Worm (Caenorhabditis elegans) whole organism, L1 larva: ENCODE results near the gene mai-2.

Experiments
- C04F5.9 ChIP-seq: sonication (generic microtip); optimal IDR thresholded peaks from 2 replicates; lab custom pipeline; 2016; ENCODE audit warnings: missing genetic modification characterization, missing compliant biosample characterization
- C16A3.4 ChIP-seq: fragments of 150-350 bp; optimal IDR thresholded peaks from 2 replicates; lab custom pipeline; 2014; ENCODE audit warnings: missing biosample characterization, missing genetic modification characterization
- F16B12.6 ChIP-seq: fragments of 150-350 bp; optimal IDR thresholded peaks from 2 replicates; lab custom pipeline; 2014; ENCODE audit warnings: missing biosample characterization, missing genetic modification characterization
- Y116A8C.19 ChIP-seq: sonication (generic microtip); optimal IDR thresholded peaks from 2 replicates; lab custom pipeline; 2016; ENCODE audit warnings: missing compliant biosample characterization, missing genetic modification characterization, borderline replicate concordance
- aly-2 ChIP-seq: fragments of 150-350 bp; optimal IDR thresholded peaks from 2 replicates; lab custom pipeline; 2014; ENCODE audit warnings: missing biosample characterization, missing genetic modification characterization
- ama-1 ChIP-seq: fragments of 150-350 bp; optimal IDR thresholded peaks from 2 replicates; lab custom pipeline; 2014
- ceh-63 ChIP-seq: fragments of 200-800 bp; sonication (Bioruptor generic); optimal IDR thresholded peaks from 2 replicates; lab custom pipeline; 2018; ENCODE audit warnings: mild to moderate bottlenecking, missing genetic modification characterization, missing compliant biosample characterization
- ceh-90 ChIP-seq: sonication (generic microtip); optimal IDR thresholded peaks from 2 replicates; lab custom pipeline; 2016; ENCODE audit warnings: missing genetic modification characterization, missing compliant biosample characterization
- ces-1 ChIP-seq: fragments of 150-350 bp; optimal IDR thresholded peaks from 2 replicates; lab custom pipeline; 2014; ENCODE audit warnings: missing biosample characterization, missing genetic modification reagents, missing genetic modification characterization
- dsc-1 ChIP-seq: sonication (generic microtip); optimal IDR thresholded peaks from 2 replicates; lab custom pipeline; 2016; ENCODE audit warnings: mild to moderate bottlenecking, missing genetic modification characterization, missing compliant biosample characterization
- efl-1 ChIP-seq, 4 experiments: fragments of 150-350 bp; optimal IDR thresholded peaks in 3 of 4; peaks in 1 of 4; 1 replicate in 1 of 4; 2 replicates in 3 of 4; lab custom pipeline; 2014; ENCODE audit warnings: missing biosample characterization in 2 of 4, missing genetic modification characterization in 2 of 4, missing genetic modification reagents in 2 of 4
- efl-3 ChIP-seq: fragments of 200-800 bp; sonication (Bioruptor generic); optimal IDR thresholded peaks from 2 replicates; lab custom pipeline; 2018; ENCODE audit warnings: mild to moderate bottlenecking, missing genetic modification characterization, missing compliant biosample characterization
- elt-2 ChIP-seq: sonication (generic microtip); optimal IDR thresholded peaks from 2 replicates; lab custom pipeline; 2016; ENCODE audit warnings: missing genetic modification characterization, mild to moderate bottlenecking, inconsistent platforms, missing compliant biosample characterization, missing genetic modification reagents
- fkh-10 ChIP-seq: sonication (generic microtip); optimal IDR thresholded peaks from 2 replicates; lab custom pipeline; 2017; ENCODE audit warnings: missing biosample characterization, missing genetic modification reagents, missing genetic modification characterization
- fkh-8 ChIP-seq: sonication (generic microtip); optimal IDR thresholded peaks from 2 replicates; lab custom pipeline; 2016; ENCODE audit warnings: mild to moderate bottlenecking, missing genetic modification characterization, missing compliant biosample characterization
- grh-1 ChIP-seq: fragments of 200-800 bp; sonication (Bioruptor generic); IDR thresholded peaks from 2 replicates; pipeline ENCODE4 v1.3.6; 2022; ENCODE audit warnings: missing genetic modification reagents, missing genetic modification characterization, missing compliant biosample characterization
- hpl-2 ChIP-seq: fragments of 150-350 bp; optimal IDR thresholded peaks from 2 replicates; lab custom pipeline; 2014; ENCODE audit warnings: missing biosample characterization, missing genetic modification reagents, missing genetic modification characterization
- isw-1 ChIP-seq: fragments of 200-800 bp; sonication (Bioruptor generic); IDR thresholded peaks from 2 replicates; pipeline ENCODE4 v1.3.6; 2022; ENCODE audit warnings: missing genetic modification characterization, missing compliant biosample characterization
- jun-1 ChIP-seq: fragments of 150-350 bp; optimal IDR thresholded peaks from 2 replicates; lab custom pipeline; 2014; ENCODE audit warnings: missing biosample characterization, missing genetic modification reagents, missing genetic modification characterization
- lin-13 ChIP-seq: fragments of 150-350 bp; optimal IDR thresholded peaks from 2 replicates; lab custom pipeline; 2014; ENCODE audit warnings: missing biosample characterization, missing genetic modification reagents, missing genetic modification characterization
- lin-14 ChIP-seq: fragments of 200-800 bp; sonication (Bioruptor generic); optimal IDR thresholded peaks from 2 replicates; lab custom pipeline; 2018; ENCODE audit warnings: mild to moderate bottlenecking, missing genetic modification characterization, moderate library complexity, missing compliant biosample characterization
- lin-15B ChIP-seq: fragments of 150-350 bp; sonication (generic microtip); optimal IDR thresholded peaks from 3 replicates; lab custom pipeline; 2014; ENCODE audit warnings: missing biosample characterization, missing genetic modification characterization
- lir-3 ChIP-seq: sonication (generic microtip); optimal IDR thresholded peaks from 2 replicates; lab custom pipeline; 2016; ENCODE audit warnings: mild to moderate bottlenecking, missing genetic modification characterization, moderate library complexity, missing compliant biosample characterization; ENCODE audit not compliant: poor library complexity
- mab-9 ChIP-seq: fragments of 200-800 bp; sonication (Bioruptor generic); IDR thresholded peaks from 2 replicates; pipeline ENCODE4 v1.3.6; 2022; ENCODE audit warnings: missing genetic modification reagents, missing genetic modification characterization, missing compliant biosample characterization
- nhr-11 ChIP-seq: fragments of 150-350 bp; optimal IDR thresholded peaks from 2 replicates; lab custom pipeline; 2014; ENCODE audit warnings: missing biosample characterization, missing genetic modification characterization
- nhr-12 ChIP-seq: sonication (generic microtip); optimal IDR thresholded peaks from 2 replicates; lab custom pipeline; 2017; ENCODE audit warnings: missing biosample characterization, missing genetic modification characterization
- nhr-20 ChIP-seq: sonication (generic microtip); optimal IDR thresholded peaks from 2 replicates; lab custom pipeline; 2016; ENCODE audit warnings: mild to moderate bottlenecking, missing genetic modification characterization, missing compliant biosample characterization
- nhr-77 ChIP-seq: fragments of 150-350 bp; optimal IDR thresholded peaks from 2 replicates; lab custom pipeline; 2014; ENCODE audit warnings: missing biosample characterization, missing genetic modification characterization
- nhr-84 ChIP-seq: sonication (generic microtip); optimal IDR thresholded peaks from 2 replicates; lab custom pipeline; 2017; ENCODE audit warnings: missing biosample characterization, missing genetic modification characterization
- nhr-85 ChIP-seq: sonication (generic microtip); peaks from one replicate; lab custom pipeline; 2016; ENCODE audit warnings: missing genetic modification characterization, inconsistent platforms, missing compliant biosample characterization
- nhr-90 ChIP-seq: sonication (generic microtip); optimal IDR thresholded peaks from 2 replicates; lab custom pipeline; 2016; ENCODE audit warnings: mild to moderate bottlenecking, missing genetic modification characterization, missing compliant biosample characterization; ENCODE audit not compliant: poor library complexity
- pax-3 ChIP-seq: fragments of 200-800 bp; sonication (Bioruptor generic); optimal IDR thresholded peaks from 2 replicates; lab custom pipeline; 2018; ENCODE audit warnings: mild to moderate bottlenecking, missing genetic modification characterization, moderate library complexity, missing compliant biosample characterization
- pqm-1 ChIP-seq: sonication (generic microtip); optimal IDR thresholded peaks from 3 replicates; lab custom pipeline; 2017; ENCODE audit warnings: missing biosample characterization, missing genetic modification characterization
- rnt-1 ChIP-seq: sonication (generic microtip); optimal IDR thresholded peaks from 2 replicates; lab custom pipeline; 2016; ENCODE audit warnings: mild to moderate bottlenecking, missing genetic modification characterization, moderate library complexity, missing compliant biosample characterization
- skn-1 ChIP-seq: fragments of 150-350 bp; optimal IDR thresholded peaks from 2 replicates; lab custom pipeline; 2014; ENCODE audit warnings: missing biosample characterization, missing genetic modification characterization
- snu-23 ChIP-seq: sonication (generic microtip); optimal IDR thresholded peaks from 2 replicates; lab custom pipeline; 2016; ENCODE audit warnings: missing genetic modification characterization, missing compliant biosample characterization
- sox-4 ChIP-seq: sonication (generic microtip); optimal IDR thresholded peaks from 2 replicates; lab custom pipeline; 2016; ENCODE audit warnings: missing genetic modification characterization, missing compliant biosample characterization
- sptf-1 ChIP-seq: fragments of 150-350 bp; optimal IDR thresholded peaks from 2 replicates; lab custom pipeline; 2014; ENCODE audit warnings: missing biosample characterization, missing genetic modification characterization
- sup-37 ChIP-seq: fragments of 200-800 bp; sonication (Bioruptor generic); optimal IDR thresholded peaks from 2 replicates; lab custom pipeline; 2018; ENCODE audit warnings: mild to moderate bottlenecking, missing genetic modification characterization, missing compliant biosample characterization
- swsn-7 ChIP-seq: sonication (generic microtip); optimal IDR thresholded peaks from 2 replicates; lab custom pipeline; 2016; ENCODE audit warnings: missing genetic modification characterization, missing compliant biosample characterization
- tbx-2 ChIP-seq: sonication (generic microtip); optimal IDR thresholded peaks from 2 replicates; lab custom pipeline; 2016; ENCODE audit warnings: missing genetic modification characterization, missing compliant biosample characterization
- tlp-1 ChIP-seq: fragments of 150-350 bp; optimal IDR thresholded peaks from 2 replicates; lab custom pipeline; 2014; ENCODE audit warnings: missing biosample characterization, missing genetic modification characterization
- unc-130 ChIP-seq: fragments of 150-350 bp; optimal IDR thresholded peaks from 2 replicates; lab custom pipeline; 2017; ENCODE audit warnings: missing biosample characterization, missing genetic modification characterization, inconsistent platforms
- unc-30 ChIP-seq: sonication (generic microtip); optimal IDR thresholded peaks from 2 replicates; lab custom pipeline; 2017; ENCODE audit warnings: missing biosample characterization, missing genetic modification characterization
- unc-86 ChIP-seq: sonication (generic microtip); optimal IDR thresholded peaks from 2 replicates; lab custom pipeline; 2016; ENCODE audit warnings: missing genetic modification characterization, missing compliant biosample characterization
- vab-15 ChIP-seq: sonication (generic microtip); optimal IDR thresholded peaks from 2 replicates; lab custom pipeline; 2017; ENCODE audit warnings: missing genotype, mild to moderate bottlenecking, missing genetic modification characterization, missing compliant biosample characterization

The mai-2 gene

DNA sequence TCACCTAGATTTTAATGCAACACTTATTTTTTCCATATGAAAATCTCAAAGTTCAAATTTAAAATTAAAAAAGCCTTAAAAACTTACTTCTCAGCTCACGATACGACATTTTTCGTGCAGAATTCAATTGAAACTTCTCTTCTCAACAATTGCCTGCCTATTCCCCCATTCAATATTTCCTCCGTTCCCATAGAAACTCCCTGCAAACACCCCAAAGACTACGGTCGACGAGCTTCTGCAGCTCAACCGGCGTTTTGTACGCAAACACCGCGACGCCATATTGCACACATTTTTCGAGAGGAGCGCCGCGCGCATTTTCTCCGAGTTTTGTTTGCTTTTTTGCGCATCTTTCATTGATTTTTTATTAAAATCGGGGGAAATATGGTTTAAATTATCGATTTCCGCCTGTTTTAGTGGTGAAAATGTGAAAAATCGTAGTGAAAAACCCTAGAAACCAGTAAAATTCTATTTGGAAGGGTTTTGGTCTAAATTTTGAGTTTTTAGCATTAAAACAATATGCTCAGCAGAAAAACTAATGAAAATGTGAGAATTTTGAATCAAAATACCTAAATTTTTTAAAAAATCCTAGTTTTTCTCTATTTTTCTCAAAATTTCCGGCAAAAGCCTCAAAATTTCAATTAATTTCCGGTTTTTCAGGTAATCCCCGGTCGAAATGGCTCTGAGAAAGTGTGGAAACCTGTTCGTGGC is 13.5 kb downstream of the mai-2 start, which contains the start of the genes dyf-3 and pdhb-1 (continued):
- TF ChIP-seq grh-1 (GFP tag; lab: Robert Waterston, UW) (no peak), mab-9 (GFP tag; lab: Robert Waterston, UW) (no peak), lin-14 (GFP tag; lab: Kevin White, UChicago) (no peak), nhr-85 (tag; lab: Kevin White, UChicago) (peak; percentile 69), aly-2 (tag; lab: Kevin White, UChicago) (no peak), pqm-1 (no peak), fkh-10 (GFP tag; lab: Kevin White, UChicago) (peak; percentile 4), sup-37 (GFP tag; lab: Kevin White, UChicago) (no peak), tbx-2 (tag; lab: Kevin White, UChicago) (peak; percentile 41), ceh-90 (tag; lab: Kevin White, UChicago) (no peak), nhr-11 (tag; lab: Kevin White, UChicago) (no peak), C16A3.4 (no peak), unc-130 (tag; lab: Kevin White, UChicago) (peak; percentile 23), F16B12.6 (tag; lab: Kevin White, UChicago) (peak; percentile 92), vab-15 (tag; lab: Kevin White, UChicago) (no peak), ama-1 (lab: Kevin White, UChicago) (no peak), sptf-1 (tag; lab: Kevin White, UChicago) (no peak), lir-3 (tag; lab: Kevin White, UChicago) (no peak), elt-2 (tag; lab: Kevin White, UChicago) (no peak), nhr-90 (tag; lab: Kevin White, UChicago) (no peak), ces-1 (no peak), lin-13 (GFP tag; lab: Kevin White, UChicago) (no peak), efl-3 (GFP tag; lab: Kevin White, UChicago) (no peak), snu-23 (GFP tag; lab: Kevin White, UChicago) (peak; percentile 38), unc-86 (tag; lab: Kevin White, UChicago) (peak; percentile 11), nhr-20 (tag; lab: Kevin White, UChicago) (no peak), nhr-77 (tag; lab: Kevin White, UChicago) (peak; percentile 29), swsn-7 (tag; lab: Kevin White, UChicago) (no peak), C04F5.9 (tag; lab: Kevin White, UChicago) (no peak), rnt-1 (no peak), unc-30 (tag; lab: Kevin White, UChicago) (no peak), nhr-84 (tag; lab: Kevin White, UChicago) (no peak), efl-1 (optimal IDR thresholded peaks at IDR 0.05; lab: Kevin White, UChicago) (peak; percentile 46 to 61), efl-1 (GFP tag; optimal IDR thresholded peaks at IDR 0.05 in 1 of 2; lab: Kevin White, UChicago) (peak; percentile 56 to 94), Y116A8C.19 (tag; lab: Kevin White, UChicago) (no peak), nhr-12 (no peak), fkh-8 (tag; lab: Kevin White, UChicago) (peak; percentile 54), jun-1 (tag; lab: Kevin White, UChicago) (no peak), ceh-63 (GFP tag; lab: Kevin White, UChicago) (no peak), sox-4 (tag; lab: Kevin White, UChicago) (no peak), dsc-1 (tag; lab: Kevin White, UChicago) (peak; percentile 16), isw-1 (GFP tag; lab: Robert Waterston, UW) (no peak), lin-15B (tag; lab: Kevin White, UChicago) (no peak), hpl-2 (GFP tag; lab: Kevin White, UChicago) (no peak), skn-1 (no peak), pax-3 (tag; lab: Kevin White, UChicago) (no peak), tlp-1 (no peak)
- TF ChIP-seq, all 84 proteins: peak for 18
